Worm (Caenorhabditis elegans) whole organism, young adult: ENCODE measurements around the gene ebp-2.

Experiments
- hrde-1 ChIP-seq: sonication (generic microtip); optimal IDR thresholded peaks from 2 replicates; lab custom pipeline; 2016; ENCODE audit warnings: missing genetic modification characterization, mild to moderate bottlenecking, missing compliant biosample characterization, moderate library complexity, missing genotype, missing genetic modification reagents, borderline replicate concordance
- tbp1 ChIP-seq: fragments of 200-800 bp; sonication (Bioruptor generic); optimal IDR thresholded peaks from 2 replicates; lab custom pipeline; 2018; ENCODE audit warnings: mild to moderate bottlenecking, missing genetic modification characterization, missing compliant biosample characterization

- no peak for TF ChIP-seq tbp1 (GFP tag; lab: Kevin White, UChicago)
- no peak for TF ChIP-seq hrde-1 (tag; lab: Kevin White, UChicago)
Observed at ce11 chrII:11463899-11464298, 21.4 kb downstream of the ebp-2 start.
